Fruit fly (Drosophila melanogaster) whole organism, wandering third instar larva: ENCODE data around the gene CG6966.

Experiments
- Abd-B ChIP-seq: fragments of >200 bp; optimal IDR thresholded peaks from 2 replicates; lab custom pipeline; 2017; ENCODE audit warnings: missing biosample characterization, missing genetic modification characterization
- CG32264 ChIP-seq: fragments of 200-800 bp; sonication (Bioruptor generic); optimal IDR thresholded peaks from 2 replicates; lab custom pipeline; 2016; ENCODE audit warnings: missing biosample characterization, missing genetic modification characterization
- CG9705 ChIP-seq: fragments of 200-800 bp; sonication (Bioruptor generic); optimal IDR thresholded peaks from 2 replicates; lab custom pipeline; 2018; ENCODE audit warnings: missing biosample characterization, mild to moderate bottlenecking, missing genetic modification characterization
- CrebA ChIP-seq: fragments of 200-800 bp; sonication (Bioruptor generic); optimal IDR thresholded peaks from 2 replicates; lab custom pipeline; 2016; ENCODE audit warnings: missing biosample characterization, mild to moderate bottlenecking, missing genetic modification characterization, borderline replicate concordance
- Dfd ChIP-seq: fragments of >200 bp; optimal IDR thresholded peaks from 2 replicates; lab custom pipeline; 2017; ENCODE audit warnings: missing biosample characterization, missing genetic modification characterization
- Dif ChIP-seq: fragments of 200-275, 200-300 bp; sonication (Bioruptor generic); optimal IDR thresholded peaks from 2 replicates; lab custom pipeline; 2018; ENCODE audit warnings: missing biosample characterization, missing genetic modification characterization; ENCODE audit not compliant: partially characterized antibody
- GATAd ChIP-seq: sonication (Bioruptor generic); optimal IDR thresholded peaks from 2 replicates; lab custom pipeline; 2016; ENCODE audit warnings: missing biosample characterization, missing genetic modification characterization
- HLH106 ChIP-seq: fragments of 200-800 bp; optimal IDR thresholded peaks from 3 replicates; lab custom pipeline; 2019; ENCODE audit warnings: missing biosample characterization, mild to moderate bottlenecking, missing genetic modification characterization, moderate library complexity
- Hnf4 ChIP-seq: fragments of 200-800 bp; sonication (Bioruptor generic); optimal IDR thresholded peaks from 2 replicates; lab custom pipeline; 2016; ENCODE audit warnings: missing biosample characterization, mild to moderate bottlenecking, missing genetic modification characterization
- Hr78 ChIP-seq: fragments of >200 bp; optimal IDR thresholded peaks from 2 replicates; lab custom pipeline; 2017; ENCODE audit warnings: missing biosample characterization, missing genetic modification characterization
- Hr83 ChIP-seq: fragments of 200-300 bp; sonication (Bioruptor generic); optimal IDR thresholded peaks from 2 replicates; lab custom pipeline; 2016; ENCODE audit warnings: missing biosample characterization, mild to moderate bottlenecking, missing genetic modification characterization, moderate library complexity; ENCODE audit not compliant: poor library complexity, severe bottlenecking
- Jra ChIP-seq: sonication (Bioruptor generic); optimal IDR thresholded peaks from 2 replicates; lab custom pipeline; 2016; ENCODE audit warnings: missing biosample characterization, missing genetic modification characterization
- Mio ChIP-seq: sonication (Bioruptor generic); optimal IDR thresholded peaks from 2 replicates; lab custom pipeline; 2016; ENCODE audit warnings: missing biosample characterization, missing genetic modification characterization
- Myc ChIP-seq: fragments of >200 bp; optimal IDR thresholded peaks from 2 replicates; lab custom pipeline; 2017
- N ChIP-seq: fragments of >200 bp; optimal IDR thresholded peaks from 2 replicates; lab custom pipeline; 2018; ENCODE audit warnings: missing biosample characterization, missing external identifiers, missing genetic modification characterization
- OdsH ChIP-seq: fragments of 200-800 bp; sonication (Bioruptor generic); optimal IDR thresholded peaks from 2 replicates; lab custom pipeline; 2016; ENCODE audit warnings: missing biosample characterization, mild to moderate bottlenecking, missing genetic modification characterization
- Rel ChIP-seq, 2 experiments: fragments of 200-800 bp; sonication (Bioruptor generic) in 1 of 2; optimal IDR thresholded peaks; 2 replicates in 1 of 2; 3 replicates in 1 of 2; lab custom pipeline; 2016 to 2019; ENCODE audit warnings: mild to moderate bottlenecking in 2 of 2, missing biosample characterization in 2 of 2, missing genetic modification characterization in 2 of 2, moderate library complexity in 1 of 2
- Sp1 ChIP-seq: fragments of 200-800 bp; sonication (Bioruptor generic); optimal IDR thresholded peaks from 3 replicates; lab custom pipeline; 2019; ENCODE audit warnings: missing biosample characterization, mild to moderate bottlenecking, missing genetic modification characterization, moderate library complexity
- Vsx2 ChIP-seq: fragments of 200-300, 225-300 bp; sonication (Bioruptor generic); optimal IDR thresholded peaks from 2 replicates; lab custom pipeline; 2018; ENCODE audit warnings: missing biosample characterization, missing genetic modification characterization; ENCODE audit not compliant: partially characterized antibody
- br ChIP-seq: fragments of 200-800 bp; sonication (Bioruptor generic); optimal IDR thresholded peaks from 2 replicates; lab custom pipeline; 2016; ENCODE audit warnings: missing biosample characterization, missing genetic modification characterization
- brk ChIP-seq: fragments of 200-800 bp; sonication (Bioruptor generic); optimal IDR thresholded peaks from 2 replicates; lab custom pipeline; 2016; ENCODE audit warnings: missing biosample characterization, mild to moderate bottlenecking, missing genetic modification characterization
- dl ChIP-seq, 2 experiments: fragments of 175-275, 200-275 bp in 1 of 2; fragments of 200-275 bp in 1 of 2; sonication (Bioruptor generic); optimal IDR thresholded peaks; lab custom pipeline; 2018; ENCODE audit warnings: mild to moderate bottlenecking in 2 of 2, missing biosample characterization in 2 of 2, missing genetic modification characterization in 2 of 2, moderate library complexity in 2 of 2; ENCODE audit not compliant: partially characterized antibody in 2 of 2, insufficient read depth in 1 of 2
- dmrt93B ChIP-seq: fragments of 200-800 bp; sonication (Bioruptor generic); optimal IDR thresholded peaks from 2 replicates; lab custom pipeline; 2018; ENCODE audit warnings: missing biosample characterization, mild to moderate bottlenecking, missing genetic modification characterization
- dsf ChIP-seq: sonication (Bioruptor generic); optimal IDR thresholded peaks from 2 replicates; lab custom pipeline; 2016; ENCODE audit warnings: missing biosample characterization, missing genetic modification characterization, borderline replicate concordance
- ey ChIP-seq: fragments of 200-800 bp; sonication (Bioruptor generic); optimal IDR thresholded peaks from 2 replicates; lab custom pipeline; 2016; ENCODE audit warnings: missing biosample characterization, missing genetic modification characterization
- foxo ChIP-seq, 2 experiments: fragments of 200-800 bp; sonication (Bioruptor generic); optimal IDR thresholded peaks; 2 replicates in 1 of 2; 3 replicates in 1 of 2; lab custom pipeline; 2016 to 2017; ENCODE audit warnings: missing biosample characterization in 2 of 2, missing genetic modification characterization in 2 of 2
- fru ChIP-seq: fragments of 200-800 bp; sonication (Bioruptor generic); optimal IDR thresholded peaks from 3 replicates; lab custom pipeline; 2016; ENCODE audit warnings: missing biosample characterization, mild to moderate bottlenecking, missing genetic modification characterization
- h ChIP-seq: fragments of 200-800 bp; sonication (Bioruptor generic); optimal IDR thresholded peaks from 3 replicates; lab custom pipeline; 2016; ENCODE audit warnings: missing biosample characterization, mild to moderate bottlenecking, missing genetic modification characterization
- jim ChIP-seq: fragments of 175-275, 200-325 bp; sonication (Bioruptor generic); optimal IDR thresholded peaks from 2 replicates; lab custom pipeline; 2016; ENCODE audit warnings: missing biosample characterization, mild to moderate bottlenecking, missing genetic modification characterization
- lola ChIP-seq: fragments of >200 bp; optimal IDR thresholded peaks from 2 replicates; lab custom pipeline; 2017; ENCODE audit warnings: missing biosample characterization, missing genetic modification characterization
- pan ChIP-seq: fragments of >200 bp; optimal IDR thresholded peaks from 2 replicates; lab custom pipeline; 2017
- psq ChIP-seq: fragments of 200-800 bp; sonication (Bioruptor generic); optimal IDR thresholded peaks from 3 replicates; lab custom pipeline; 2017; ENCODE audit warnings: missing biosample characterization, mild to moderate bottlenecking, missing genetic modification characterization, moderate library complexity
- rgr ChIP-seq: fragments of 200-800 bp; sonication (Bioruptor generic); optimal IDR thresholded peaks from 3 replicates; lab custom pipeline; 2016; ENCODE audit warnings: missing biosample characterization, mild to moderate bottlenecking, missing genetic modification characterization
- sage ChIP-seq: fragments of 200-800 bp; sonication (Bioruptor generic); optimal IDR thresholded peaks from 2 replicates; lab custom pipeline; 2016; ENCODE audit warnings: missing biosample characterization, mild to moderate bottlenecking, missing genetic modification characterization
- sv ChIP-seq: fragments of 200-800 bp; sonication (Bioruptor generic); optimal IDR thresholded peaks from 3 replicates; lab custom pipeline; 2016; ENCODE audit warnings: missing biosample characterization, missing genetic modification characterization
- tai ChIP-seq: sonication (Bioruptor generic); optimal IDR thresholded peaks from 2 replicates; lab custom pipeline; 2016; ENCODE audit warnings: missing biosample characterization, missing genetic modification characterization
- usp ChIP-seq: fragments of >200 bp; optimal IDR thresholded peaks from 2 replicates; lab custom pipeline; 2017; ENCODE audit warnings: missing biosample characterization, missing genetic modification characterization
- woc ChIP-seq: sonication (Bioruptor generic); optimal IDR thresholded peaks from 2 replicates; lab custom pipeline; 2016; ENCODE audit warnings: missing biosample characterization, mild to moderate bottlenecking, missing genetic modification characterization

CG6966 gene

DNA sequence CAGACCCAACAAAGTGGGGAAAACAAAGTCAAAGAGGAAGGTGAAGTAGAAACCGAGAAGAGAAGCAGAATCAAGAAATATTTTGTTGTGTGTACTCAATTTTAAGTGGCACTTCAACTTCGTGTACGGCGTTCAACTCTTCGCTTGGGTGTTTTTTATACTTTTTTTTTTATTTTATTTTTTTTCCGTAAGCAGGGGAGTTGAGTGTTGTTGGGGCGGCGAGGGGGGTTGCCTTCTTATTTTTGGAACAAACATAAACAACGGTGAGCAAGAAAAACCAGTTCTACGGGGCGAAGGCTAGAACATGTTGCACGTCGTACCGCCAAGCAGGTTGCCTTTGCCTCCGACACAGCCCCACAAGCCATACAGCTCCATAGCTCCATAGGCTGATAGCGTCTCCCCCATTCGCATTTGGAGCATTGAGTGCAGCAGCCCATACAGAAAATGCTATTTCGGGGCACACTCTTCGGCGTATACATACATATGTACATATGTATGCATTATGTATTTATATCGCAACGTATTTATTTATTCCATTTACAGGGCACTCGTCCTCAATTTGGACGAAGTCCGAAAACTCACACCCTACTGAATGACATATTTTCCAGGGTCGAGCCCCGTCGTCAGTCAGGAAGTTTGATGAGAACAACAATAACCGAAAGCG, 3.6 kb downstream of the CG6966 start:
- TF ChIP-seq usp (GFP tag; lab: Kevin White, UChicago): no peak
- peak in 1 of 2 experiments; percentile 26 for TF ChIP-seq dl (GFP tag; optimal IDR thresholded peaks at IDR 0.05; lab: Kevin White, UChicago; ENCODE audit: insufficient read depth in 1 of 2, partially characterized antibody in 2 of 2)
- no peak for TF ChIP-seq foxo (GFP tag; optimal IDR thresholded peaks at IDR 0.05; lab: Kevin White, UChicago)
- TF ChIP-seq Dif (GFP tag; lab: Kevin White, UChicago): no peak
- peak; percentile 69 for TF ChIP-seq psq
- no peak for TF ChIP-seq Hr78 (GFP tag; lab: Kevin White, UChicago)
- TF ChIP-seq Rel (GFP tag; optimal IDR thresholded peaks at IDR 0.05; lab: Kevin White, UChicago): no peak
- no peak for TF ChIP-seq Rel (tag; optimal IDR thresholded peaks at IDR 0.05; lab: Kevin White, UChicago)
- TF ChIP-seq jim (GFP tag; lab: Kevin White, UChicago): peak; percentile 53
- no peak for TF ChIP-seq Dfd
- TF ChIP-seq rgr (GFP tag; lab: Kevin White, UChicago): no peak
- no peak for TF ChIP-seq tai (GFP tag; lab: Kevin White, UChicago)
- no peak for TF ChIP-seq Hnf4 (GFP tag; lab: Kevin White, UChicago)
- TF ChIP-seq Sp1 (GFP tag; lab: Kevin White, UChicago): peak; percentile 12
- no peak for TF ChIP-seq GATAd
- no peak for TF ChIP-seq dmrt93B (GFP tag; lab: Kevin White, UChicago)
- TF ChIP-seq sage: peak; percentile 2

DNA sequence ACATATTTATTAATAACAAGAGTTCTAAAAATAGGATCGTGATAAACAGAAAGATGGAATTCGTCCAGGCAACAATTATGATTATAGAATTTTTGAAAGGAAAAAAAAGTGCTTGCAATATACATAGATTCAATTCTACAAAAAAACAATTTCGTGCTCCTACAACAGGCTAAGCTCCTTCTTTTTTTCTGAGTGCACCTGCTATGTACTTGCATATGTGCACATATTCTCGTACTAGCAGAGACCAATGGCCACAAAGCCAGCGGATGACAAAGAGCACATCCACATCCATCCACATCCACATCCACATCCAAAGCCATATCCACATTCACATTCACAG, 5.5 kb downstream of the CG6966 start:
- TF ChIP-seq h (GFP tag; lab: Kevin White, UChicago) (peak; percentile 32), fru (peak; percentile 41), Dif (GFP tag; lab: Kevin White, UChicago) (no peak), GATAd (no peak), Myc (lab: Kevin White, UChicago) (no peak), psq (no peak), OdsH (peak; percentile 12), Hr83 (GFP tag; lab: Kevin White, UChicago) (no peak), sage (peak; percentile 29), br (GFP tag; lab: Kevin White, UChicago) (no peak), dmrt93B (GFP tag; lab: Kevin White, UChicago) (no peak), Vsx2 (GFP tag; lab: Kevin White, UChicago) (no peak), woc (no peak), brk (GFP tag; lab: Kevin White, UChicago) (no peak), Jra (no peak), Dfd (no peak), foxo (GFP tag; optimal IDR thresholded peaks at IDR 0.05; lab: Kevin White, UChicago) (peak in 1 of 2 experiments; percentile 48), Mio (GFP tag; lab: Kevin White, UChicago) (no peak), Hr78 (GFP tag; lab: Kevin White, UChicago) (no peak), tai (GFP tag; lab: Kevin White, UChicago) (no peak), Sp1 (GFP tag; lab: Kevin White, UChicago) (peak; percentile 11), lola (GFP tag; lab: Kevin White, UChicago) (no peak), dl (GFP tag; optimal IDR thresholded peaks at IDR 0.05; lab: Kevin White, UChicago; ENCODE audit: insufficient read depth in 1 of 2, partially characterized antibody in 2 of 2) (no peak), CrebA (GFP tag; lab: Kevin White, UChicago) (no peak), sv (GFP tag; lab: Kevin White, UChicago) (no peak), ey (GFP tag; lab: Kevin White, UChicago) (peak; percentile 40), Rel (GFP tag; optimal IDR thresholded peaks at IDR 0.05; lab: Kevin White, UChicago) (no peak), Rel (tag; optimal IDR thresholded peaks at IDR 0.05; lab: Kevin White, UChicago) (no peak), usp (GFP tag; lab: Kevin White, UChicago) (no peak), N (GFP tag; lab: Kevin White, UChicago) (no peak), CG9705 (no peak), jim (GFP tag; lab: Kevin White, UChicago) (no peak), Abd-B (no peak), CG32264 (GFP tag; lab: Kevin White, UChicago) (no peak), Hnf4 (GFP tag; lab: Kevin White, UChicago) (no peak), rgr (GFP tag; lab: Kevin White, UChicago) (peak; percentile 34), dsf (GFP tag; lab: Kevin White, UChicago) (no peak), HLH106 (tag; lab: Kevin White, UChicago) (peak; percentile 22), pan (no peak)
- TF ChIP-seq, all 38 proteins: peak for 9
